Fruit fly (Drosophila melanogaster) whole organism, embryonic: ENCODE results near the gene Gpdh3.

Source experiments
- Asciz ChIP-seq: fragments of 200-800 bp; sonication (Bioruptor generic); optimal IDR thresholded peaks from 2 replicates; lab custom pipeline; 2017; ENCODE audit warnings: missing biosample characterization, mild to moderate bottlenecking, missing genetic modification characterization, missing genetic modification reagents
- B-H2 ChIP-seq: fragments of 200-800 bp; sonication (Bioruptor generic); optimal IDR thresholded peaks from 2 replicates; lab custom pipeline; 2018; ENCODE audit warnings: missing biosample characterization, mild to moderate bottlenecking, missing genetic modification characterization
- CG11723 ChIP-seq: fragments of 200-800 bp; sonication (Bioruptor generic); optimal IDR thresholded peaks from 2 replicates; lab custom pipeline; 2017; ENCODE audit warnings: missing biosample characterization, mild to moderate bottlenecking, missing genetic modification characterization
- CG13624 ChIP-seq: fragments of 200-800 bp; sonication (Bioruptor generic); optimal IDR thresholded peaks from 2 replicates; lab custom pipeline; 2016; ENCODE audit warnings: missing biosample characterization, missing genetic modification characterization
- CG15011 ChIP-seq: fragments of 200-800 bp; sonication (Bioruptor generic); optimal IDR thresholded peaks from 3 replicates; lab custom pipeline; 2018; ENCODE audit warnings: missing biosample characterization, mild to moderate bottlenecking, missing genetic modification characterization
- CG1602 ChIP-seq: fragments of 200-800 bp; sonication (Bioruptor generic); optimal IDR thresholded peaks from 3 replicates; lab custom pipeline; 2016; ENCODE audit warnings: missing biosample characterization, missing genetic modification characterization
- CG17186 ChIP-seq: fragments of 200-800 bp; sonication (Bioruptor generic); optimal IDR thresholded peaks from 3 replicates; lab custom pipeline; 2017; ENCODE audit warnings: missing biosample characterization, missing genetic modification reagents, missing genetic modification characterization
- CG1832 ChIP-seq: fragments of 200-800 bp; sonication (Bioruptor generic); optimal IDR thresholded peaks from 2 replicates; lab custom pipeline; 2017; ENCODE audit warnings: missing biosample characterization, mild to moderate bottlenecking, missing genetic modification characterization, inconsistent platforms
- CG30431 ChIP-seq: fragments of 200-800 bp; sonication (Bioruptor generic); optimal IDR thresholded peaks from 2 replicates; lab custom pipeline; 2017; ENCODE audit warnings: missing biosample characterization, missing genetic modification characterization
- CG31365 ChIP-seq: fragments of 200-800 bp; sonication (Bioruptor generic); optimal IDR thresholded peaks from 2 replicates; lab custom pipeline; 2018; ENCODE audit warnings: missing biosample characterization, mild to moderate bottlenecking, missing genetic modification characterization
- CG31388 ChIP-seq: fragments of 200-800 bp; sonication (Bioruptor generic); optimal IDR thresholded peaks from 2 replicates; lab custom pipeline; 2016; ENCODE audit warnings: missing biosample characterization, missing genetic modification characterization
- CG32767 ChIP-seq: fragments of 200-800 bp; sonication (Bioruptor generic); IDR thresholded peaks from 2 replicates; pipeline ENCODE4 v1.3.6; 2022; ENCODE audit warnings: missing biosample characterization, missing genetic modification characterization
- CG33213 ChIP-seq: fragments of 200-800 bp; sonication (Bioruptor generic); optimal IDR thresholded peaks from 3 replicates; lab custom pipeline; 2016; ENCODE audit warnings: missing biosample characterization, missing genetic modification characterization
- CG6175 ChIP-seq: fragments of 200-800 bp; sonication (Bioruptor generic); IDR thresholded peaks from 3 replicates; pipeline ENCODE4 v1.3.6; 2022; ENCODE audit warnings: missing biosample characterization, missing genetic modification characterization
- CG6689 ChIP-seq: fragments of 200-800 bp; sonication (Bioruptor generic); IDR thresholded peaks from 2 replicates; pipeline ENCODE4 v1.3.6; 2022; ENCODE audit warnings: missing biosample characterization, missing genetic modification characterization
- CG7839 ChIP-seq: fragments of 200-800 bp; sonication (Bioruptor generic); optimal IDR thresholded peaks from 3 replicates; lab custom pipeline; 2018; ENCODE audit warnings: missing biosample characterization, mild to moderate bottlenecking, missing genetic modification characterization, moderate library complexity
- CG8924 ChIP-seq: fragments of 200-800 bp; optimal IDR thresholded peaks from 3 replicates; lab custom pipeline; 2019; ENCODE audit warnings: missing biosample characterization, mild to moderate bottlenecking, missing genetic modification characterization, moderate library complexity
- CHES-1-like ChIP-seq: fragments of 200-800 bp; sonication (Bioruptor generic); optimal IDR thresholded peaks from 2 replicates; lab custom pipeline; 2016; ENCODE audit warnings: missing biosample characterization, missing genetic modification characterization
- Deaf1 ChIP-seq: fragments of 200-800 bp; optimal IDR thresholded peaks from 3 replicates; lab custom pipeline; 2019; ENCODE audit warnings: missing biosample characterization, mild to moderate bottlenecking, missing genetic modification characterization, moderate library complexity
- Dfd ChIP-seq, 2 experiments: fragments of >200 bp; optimal IDR thresholded peaks; 2 replicates each; lab custom pipeline; 2017; ENCODE audit warnings: missing biosample characterization in 2 of 2, missing genetic modification characterization in 2 of 2
- Dip3 ChIP-seq: fragments of 200-800 bp; sonication (Bioruptor generic); optimal IDR thresholded peaks from 3 replicates; lab custom pipeline; 2016; ENCODE audit warnings: missing biosample characterization, missing genetic modification characterization
- Dref ChIP-seq: fragments of 200-800 bp; sonication (Bioruptor generic); IDR thresholded peaks from 2 replicates; pipeline ENCODE4 v1.3.6; 2022; ENCODE audit warnings: missing biosample characterization, missing genetic modification characterization
- Eip74EF ChIP-seq, 2 experiments: fragments of 200-800 bp in 1 of 2; fragments of >200 bp in 1 of 2; sonication (Bioruptor generic) in 1 of 2; optimal IDR thresholded peaks; 2 replicates each; lab custom pipeline; 2017 to 2019; ENCODE audit warnings: missing biosample characterization in 2 of 2, missing genetic modification characterization in 2 of 2, mild to moderate bottlenecking in 1 of 2, moderate library complexity in 1 of 2
- Elba2 ChIP-seq: fragments of 200-800 bp; sonication (Bioruptor generic); optimal IDR thresholded peaks from 3 replicates; lab custom pipeline; 2016; ENCODE audit warnings: missing biosample characterization, missing genetic modification characterization
- Ets97D ChIP-seq: fragments of 200-800 bp; sonication (Bioruptor generic); optimal IDR thresholded peaks from 3 replicates; lab custom pipeline; 2016; ENCODE audit warnings: missing biosample characterization, missing genetic modification characterization
- Lpt ChIP-seq: fragments of >200 bp; optimal IDR thresholded peaks from 2 replicates; lab custom pipeline; 2018; ENCODE audit warnings: missing biosample characterization, missing genetic modification characterization
- Neu2 ChIP-seq: fragments of 200-800 bp; sonication (Bioruptor generic); optimal IDR thresholded peaks from 3 replicates; lab custom pipeline; 2016; ENCODE audit warnings: missing biosample characterization, missing genetic modification characterization, borderline replicate concordance
- PHDP ChIP-seq: fragments of 200-800 bp; sonication (Bioruptor generic); optimal IDR thresholded peaks from 3 replicates; lab custom pipeline; 2018; ENCODE audit warnings: missing biosample characterization, mild to moderate bottlenecking, missing genetic modification characterization, moderate library complexity
- Sin3A ChIP-seq: fragments of >200 bp; optimal IDR thresholded peaks from 2 replicates; lab custom pipeline; 2018
- TFAM ChIP-seq: fragments of 200-800 bp; sonication (Bioruptor generic); optimal IDR thresholded peaks from 2 replicates; lab custom pipeline; 2017; ENCODE audit warnings: missing biosample characterization, missing genetic modification characterization, inconsistent platforms
- Vsx1 ChIP-seq: fragments of 200-800 bp; sonication (Bioruptor generic); optimal IDR thresholded peaks from 2 replicates; lab custom pipeline; 2017; ENCODE audit warnings: missing biosample characterization, mild to moderate bottlenecking, missing genetic modification characterization, missing genetic modification reagents
- YL-1 ChIP-seq: fragments of 200-800 bp; sonication (Bioruptor generic); optimal IDR thresholded peaks from 3 replicates; lab custom pipeline; 2017; ENCODE audit warnings: missing biosample characterization, mild to moderate bottlenecking, missing genetic modification characterization
- ab ChIP-seq: fragments of 200-800 bp; sonication (Bioruptor generic); optimal IDR thresholded peaks from 2 replicates; lab custom pipeline; 2016; ENCODE audit warnings: missing biosample characterization, missing genetic modification characterization
- amos ChIP-seq: fragments of 200-800 bp; sonication (Bioruptor generic); IDR thresholded peaks from 2 replicates; pipeline ENCODE4 v1.3.6; 2022; ENCODE audit warnings: missing biosample characterization, missing genetic modification characterization; ENCODE audit not compliant: partially characterized antibody
- chm ChIP-seq: fragments of 200-800 bp; sonication (Bioruptor generic); IDR thresholded peaks from 2 replicates; pipeline ENCODE4 v1.3.6; 2022; ENCODE audit warnings: missing biosample characterization, missing genetic modification characterization
- dpn ChIP-seq, 2 experiments: fragments of 200-800 bp; sonication (Bioruptor generic); optimal IDR thresholded peaks; 3 replicates each; lab custom pipeline; 2016; ENCODE audit warnings: missing biosample characterization in 2 of 2, missing genetic modification characterization in 2 of 2
- esg ChIP-seq: fragments of 200-800 bp; sonication (Bioruptor generic); conservative IDR thresholded peaks from 2 replicates; pipeline ENCODE4 v1.3.6; 2022; ENCODE audit warnings: missing biosample characterization, missing genetic modification characterization
- jing ChIP-seq: fragments of 200-800 bp; sonication (Bioruptor generic); optimal IDR thresholded peaks from 2 replicates; lab custom pipeline; 2018; ENCODE audit warnings: missing biosample characterization, mild to moderate bottlenecking, missing genetic modification characterization
- jumu ChIP-seq: fragments of 200-800 bp; sonication (Bioruptor generic); optimal IDR thresholded peaks from 3 replicates; lab custom pipeline; 2016; ENCODE audit warnings: missing biosample characterization, missing genetic modification characterization
- klu ChIP-seq: fragments of 200-800 bp; sonication (Bioruptor generic); IDR thresholded peaks from 2 replicates; pipeline ENCODE4 v1.3.6; 2022; ENCODE audit warnings: missing biosample characterization, missing genetic modification characterization
- lilli ChIP-seq: fragments of 200-800 bp; sonication (Bioruptor generic); optimal IDR thresholded peaks from 3 replicates; lab custom pipeline; 2016; ENCODE audit warnings: missing biosample characterization, missing genetic modification characterization
- nerfin-2 ChIP-seq: fragments of 200-800 bp; sonication (Bioruptor generic); IDR thresholded peaks from 2 replicates; pipeline ENCODE4 v1.3.6; 2022; ENCODE audit warnings: missing biosample characterization, missing genetic modification characterization; ENCODE audit not compliant: partially characterized antibody
- pho ChIP-seq: fragments of 200-800 bp; sonication (Bioruptor generic); optimal IDR thresholded peaks from 2 replicates; lab custom pipeline; 2016; ENCODE audit warnings: missing biosample characterization, missing genetic modification characterization
- ranshi ChIP-seq: fragments of 200-800 bp; sonication (Bioruptor generic); IDR thresholded peaks from 2 replicates; pipeline ENCODE4 v1.3.6; 2022; ENCODE audit warnings: missing biosample characterization, missing genetic modification characterization
- sc ChIP-seq, 3 experiments: fragments of >200 bp in 2 of 3; fragments of 200-800 bp in 1 of 3; sonication (Bioruptor generic) in 1 of 3; optimal IDR thresholded peaks; 2 replicates in 2 of 3; 3 replicates in 1 of 3; lab custom pipeline; 2017; ENCODE audit warnings: mild to moderate bottlenecking in 1 of 3, missing biosample characterization in 1 of 3, missing genetic modification characterization in 1 of 3, missing genetic modification reagents in 1 of 3
- scrt ChIP-seq: fragments of 200-800 bp; sonication (Bioruptor generic); optimal IDR thresholded peaks from 2 replicates; lab custom pipeline; 2018; ENCODE audit warnings: missing biosample characterization, mild to moderate bottlenecking, missing genetic modification characterization, moderate library complexity
- slou ChIP-seq: fragments of 200-800 bp; sonication (Bioruptor generic); optimal IDR thresholded peaks from 3 replicates; lab custom pipeline; 2016; ENCODE audit warnings: missing biosample characterization, missing genetic modification characterization
- slp2 ChIP-seq: fragments of 200-800 bp; sonication (Bioruptor generic); optimal IDR thresholded peaks from 2 replicates; lab custom pipeline; 2016; ENCODE audit warnings: missing biosample characterization, missing genetic modification characterization
- sna ChIP-seq: fragments of 200-800 bp; sonication (Bioruptor generic); IDR thresholded peaks from 2 replicates; pipeline ENCODE4 v1.3.6; 2022; ENCODE audit warnings: missing biosample characterization, missing genetic modification characterization; ENCODE audit not compliant: partially characterized antibody
- trem ChIP-seq: fragments of 200-800 bp; optimal IDR thresholded peaks from 3 replicates; lab custom pipeline; 2019; ENCODE audit warnings: missing biosample characterization, mild to moderate bottlenecking, missing genetic modification characterization, moderate library complexity
- vvl ChIP-seq: fragments of 200-800 bp; sonication (Bioruptor generic); IDR thresholded peaks from 2 replicates; pipeline ENCODE4 v1.3.6; 2022; ENCODE audit warnings: missing biosample characterization, missing genetic modification characterization

The Gpdh3 gene

DNA sequence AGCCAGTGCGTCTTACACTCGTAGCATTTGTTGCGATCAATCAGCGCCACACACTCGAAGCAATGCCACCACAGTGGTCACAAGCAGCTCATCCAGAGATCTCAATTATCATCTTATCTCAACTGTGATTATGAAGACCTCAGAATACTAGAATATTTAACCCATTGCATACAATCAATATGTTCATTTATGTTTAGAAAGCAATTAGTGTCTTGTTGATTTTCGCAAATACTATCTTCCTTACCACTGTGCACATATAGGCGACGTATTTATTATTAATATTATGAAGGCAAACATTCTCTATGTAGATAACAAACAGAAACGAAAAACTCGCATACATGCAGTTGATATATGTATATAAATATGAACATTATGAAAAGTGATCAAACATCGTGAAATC lies 23.0 kb upstream of the Gpdh3 start (continued):
- TF ChIP-seq jumu (GFP tag; lab: Kevin White, UChicago), result no peak
- no peak for TF ChIP-seq Elba2 (GFP tag; lab: Kevin White, UChicago)
- TF ChIP-seq CG1602 (GFP tag; lab: Kevin White, UChicago), result peak; percentile 74
- TF ChIP-seq CG7839, result peak; percentile 54
- no peak for TF ChIP-seq Dip3 (GFP tag; lab: Kevin White, UChicago)
- peak; percentile 87 for TF ChIP-seq vvl (GFP tag; lab: Robert Waterston, UW)
- TF ChIP-seq Asciz (GFP tag; lab: Kevin White, UChicago), result peak; percentile 92
- TF ChIP-seq slou (GFP tag; lab: Kevin White, UChicago), result no peak
- no peak for TF ChIP-seq nerfin-2 (GFP tag; lab: Robert Waterston, UW)
- peak; percentile 52 for TF ChIP-seq trem (tag; lab: Kevin White, UChicago)
- TF ChIP-seq Neu2 (GFP tag; lab: Kevin White, UChicago), result no peak
- TF ChIP-seq slp2 (GFP tag; lab: Kevin White, UChicago), result no peak
- no peak for TF ChIP-seq Dfd (GFP tag; optimal IDR thresholded peaks at IDR 0.05; lab: Kevin White, UChicago)
- peak; percentile 81 for TF ChIP-seq CG6689 (GFP tag; lab: Robert Waterston, UW)
- peak; percentile 56 for TF ChIP-seq ranshi (GFP tag; lab: Robert Waterston, UW)
- TF ChIP-seq Sin3A, result no peak
- TF ChIP-seq PHDP (tag; lab: Kevin White, UChicago), result peak; percentile 77
- TF ChIP-seq klu (GFP tag; lab: Robert Waterston, UW), result no peak
- TF ChIP-seq CG31365 (tag; lab: Kevin White, UChicago), result peak; percentile 41
- peak; percentile 37 for TF ChIP-seq CG30431 (GFP tag; lab: Kevin White, UChicago)
- peak; percentile 17 for TF ChIP-seq Deaf1 (tag; lab: Kevin White, UChicago)
- no peak for TF ChIP-seq CG1832
- no peak for TF ChIP-seq Dref (GFP tag; lab: Robert Waterston, UW)
- TF ChIP-seq chm, result peak; percentile 77
- TF ChIP-seq Lpt (GFP tag; lab: Kevin White, UChicago), result no peak
- peak; percentile 13 for TF ChIP-seq CG31388 (GFP tag; lab: Kevin White, UChicago)
- TF ChIP-seq Ets97D (GFP tag; lab: Kevin White, UChicago), result no peak
- TF ChIP-seq sna (GFP tag; lab: Robert Waterston, UW), result no peak
- peak; percentile 23 for TF ChIP-seq jing (GFP tag; lab: Kevin White, UChicago)
- peak; percentile 47 for TF ChIP-seq CG11723 (GFP tag; lab: Kevin White, UChicago)
- peak; percentile 17 for TF ChIP-seq TFAM (GFP tag; lab: Kevin White, UChicago)
- TF ChIP-seq YL-1 (GFP tag; lab: Kevin White, UChicago), result peak; percentile 32
- TF ChIP-seq lilli (GFP tag; lab: Kevin White, UChicago), result peak; percentile 52
- TF ChIP-seq Vsx1, result peak; percentile 59
- peak; percentile 51 for TF ChIP-seq CG33213 (GFP tag; lab: Kevin White, UChicago)
- TF ChIP-seq CHES-1-like (GFP tag; lab: Kevin White, UChicago), result peak; percentile 17
- peak in 1 of 2 experiments; percentile 64 for TF ChIP-seq dpn (GFP tag; optimal IDR thresholded peaks at IDR 0.05; lab: Kevin White, UChicago)
- no peak for TF ChIP-seq B-H2 (GFP tag; lab: Kevin White, UChicago)
- no peak; the same call in 1 of the 2 replicates for TF ChIP-seq CG32767 (GFP tag; lab: Robert Waterston, UW)
- TF ChIP-seq amos (GFP tag; lab: Robert Waterston, UW), result no peak
- peak; percentile 72 for TF ChIP-seq CG8924 (tag; lab: Kevin White, UChicago)
- no peak for TF ChIP-seq ab (GFP tag; lab: Kevin White, UChicago)
- TF ChIP-seq sc (optimal IDR thresholded peaks at IDR 0.05; lab: Kevin White, UChicago), result no peak
- peak; percentile 89 for TF ChIP-seq sc (GFP tag; optimal IDR thresholded peaks at IDR 0.05; lab: Kevin White, UChicago)
- 0 out of 3 replicates have a peak, but pooled peaks have one; percentile 13 for TF ChIP-seq CG6175
- TF ChIP-seq pho (GFP tag; lab: Kevin White, UChicago), result no peak
- TF ChIP-seq Eip74EF (GFP tag; optimal IDR thresholded peaks at IDR 0.05; lab: Kevin White, UChicago), result peak in 1 of 2 experiments; percentile 52
- peak; percentile 24; the same call in 1 of the 2 replicates for TF ChIP-seq esg (GFP tag; lab: Robert Waterston, UW)
- TF ChIP-seq CG13624 (GFP tag; lab: Kevin White, UChicago), result peak; percentile 27
- peak; percentile 54 for TF ChIP-seq CG17186 (GFP tag; lab: Kevin White, UChicago)
- peak; percentile 62 for TF ChIP-seq CG15011
- peak; percentile 6 for TF ChIP-seq scrt (GFP tag; lab: Kevin White, UChicago)
